Worm (Caenorhabditis elegans): ENCODE results near the gene K08D12.8.

K08D12.8 gene

ce11 chrIV:1740105-1741023 is 14.4 kb downstream of the K08D12.8 start, which contains the start of gene ptpn-22:
Gene ptpn-22, minus strand, starts transcription at chrIV:1740262.
- TF ChIP-seq ceh-82 (tag; optimal IDR thresholded peaks at IDR 0.05) (no peak), F44E2.7 (GFP tag; IDR thresholded peaks at IDR 0.05) (no peak), lin-1 (GFP tag; IDR thresholded peaks at IDR 0.05) (no peak), nhr-42 (GFP tag; IDR thresholded peaks at IDR 0.05) (no peak), gei-8 (GFP tag; optimal IDR thresholded peaks at IDR 0.05) (no peak), nhr-28 (tag; optimal IDR thresholded peaks at IDR 0.05) (peak; percentile 9), aha-1 (tag) (peak; percentile 35), daf-8 (GFP tag; IDR thresholded peaks at IDR 0.05) (no peak), daf-16 (GFP tag; optimal IDR thresholded peaks at IDR 0.05) (no peak), daf-16 (tag; optimal IDR thresholded peaks at IDR 0.05) (peak; percentile 18), duxl-1 (tag; optimal IDR thresholded peaks at IDR 0.05; ENCODE audit: poor library complexity) (no peak), hlh-11 (tag; optimal IDR thresholded peaks at IDR 0.05) (peak; percentile 25), nhr-237 (tag; optimal IDR thresholded peaks at IDR 0.05) (no peak), spr-1 (tag; optimal IDR thresholded peaks at IDR 0.05) (no peak), daf-12 (tag; optimal IDR thresholded peaks at IDR 0.05) (no peak), ztf-11 (tag; optimal IDR thresholded peaks at IDR 0.05) (no peak), tag-97 (GFP tag; IDR thresholded peaks at IDR 0.05) (no peak), lin-15B (tag; optimal IDR thresholded peaks at IDR 0.05) (no peak), ceh-28 (tag; optimal IDR thresholded peaks at IDR 0.05) (peak; percentile 90), ceh-20 (GFP tag; IDR thresholded peaks at IDR 0.05) (no peak), lin-38 (GFP tag; IDR thresholded peaks at IDR 0.05) (no peak), rbr-2 (tag; optimal IDR thresholded peaks at IDR 0.05) (no peak)

- 0 out of 4 replicates have a peak, but pooled peaks have one; percentile 8 to 47 for TF ChIP-seq madf-5 (GFP tag; IDR thresholded peaks at IDR 0.05)
- 0 out of 2 replicates have a peak, but pooled peaks have one; percentile 48 for TF ChIP-seq lim-7 (GFP tag; IDR thresholded peaks at IDR 0.05)
- TF ChIP-seq tag-97 (GFP tag; IDR thresholded peaks at IDR 0.05) = no peak
- no peak for TF ChIP-seq zag-1 (tag; optimal IDR thresholded peaks at IDR 0.05)
- no peak for TF ChIP-seq ZK546.5 (tag; optimal IDR thresholded peaks at IDR 0.05)
- TF ChIP-seq unc-39 (tag; optimal IDR thresholded peaks at IDR 0.05) = no peak
- TF ChIP-seq F49E8.2 (tag; optimal IDR thresholded peaks at IDR 0.05; ENCODE audit: borderline replicate concordance) = peak; percentile 31
- TF ChIP-seq lin-1 (GFP tag; IDR thresholded peaks at IDR 0.05) = no peak
- peak; percentile 89 for TF ChIP-seq mep-1 (tag; optimal IDR thresholded peaks at IDR 0.05)
- peak; percentile 37 for TF ChIP-seq lin-15B (tag; optimal IDR thresholded peaks at IDR 0.05)
- peak; percentile 86 for TF ChIP-seq ZK337.2 (GFP tag; IDR thresholded peaks at IDR 0.05)
- no peak for TF ChIP-seq saeg-2 (GFP tag; IDR thresholded peaks at IDR 0.05)
- no peak for TF ChIP-seq zip-2 (tag; optimal IDR thresholded peaks at IDR 0.05)
- TF ChIP-seq F10B5.3 (tag; optimal IDR thresholded peaks at IDR 0.05) = no peak
- TF ChIP-seq Y5F2A.4 (GFP tag; optimal IDR thresholded peaks at IDR 0.05) = no peak
- TF ChIP-seq daf-19 (GFP tag; conservative IDR thresholded peaks at IDR 0.05) = no peak
- no peak for TF ChIP-seq tra-1 (GFP tag; IDR thresholded peaks at IDR 0.05)
- no peak for TF ChIP-seq ceh-28 (tag; optimal IDR thresholded peaks at IDR 0.05)
- no peak for TF ChIP-seq zfp-3 (GFP tag; conservative IDR thresholded peaks at IDR 0.05)
- no peak for TF ChIP-seq zip-11 (GFP tag; IDR thresholded peaks at IDR 0.05)
- TF ChIP-seq egl-27 (tag; optimal IDR thresholded peaks at IDR 0.05) = no peak
- no peak for TF ChIP-seq ceh-82 (tag; optimal IDR thresholded peaks at IDR 0.05)
- no peak for TF ChIP-seq R02D3.7 (tag; optimal IDR thresholded peaks at IDR 0.05)
- no peak for TF ChIP-seq snpc-4 (tag; optimal IDR thresholded peaks at IDR 0.05)
- TF ChIP-seq arid-1 (GFP tag; conservative IDR thresholded peaks at IDR 0.05) = peak; percentile 61
- TF ChIP-seq F37D6.2 (tag; optimal IDR thresholded peaks at IDR 0.05) = peak; percentile 54
- TF ChIP-seq aly-2 (tag; optimal IDR thresholded peaks at IDR 0.05) = no peak
- TF ChIP-seq set-16 (GFP tag; IDR thresholded peaks at IDR 0.05) = peak; percentile 18; the same call in 1 of the 2 replicates
- TF ChIP-seq cey-2 (tag; optimal IDR thresholded peaks at IDR 0.05; ENCODE audit: borderline replicate concordance, insufficient read depth) = no peak
- TF ChIP-seq Y75B8A.6 (GFP tag; IDR thresholded peaks at IDR 0.05) = no peak
- peak; percentile 95 for TF ChIP-seq aha-1 (tag)
- no peak for TF ChIP-seq F26F4.8 (GFP tag; conservative IDR thresholded peaks at IDR 0.05)
- TF ChIP-seq unc-130 (GFP tag; optimal IDR thresholded peaks at IDR 0.05) = peak; percentile 96
These were observed 19.6 kb downstream of the K08D12.8 start, which contains the start of the genes Y41D4A.6 and Y41D4A.4 for ce11 chrIV:1745453-1746051. Gene Y41D4A.6, minus strand, starts transcription at chrIV:1745503. Gene Y41D4A.4, plus strand, starts transcription at chrIV:1746001.
